Fruit fly (Drosophila melanogaster) Kc167 (cell line): Measurements from ENCODE around the gene CG4461.

Source experiments
- Sin3A ChIP-seq: fragments of >200 bp; optimal IDR thresholded peaks from 2 replicates; lab custom pipeline; 2018; ENCODE audit warnings: missing external identifiers
- h ChIP-seq: fragments of >200 bp; optimal IDR thresholded peaks from 3 replicates; lab custom pipeline; 2018; ENCODE audit warnings: missing external identifiers
- insv ChIP-seq: fragments of >200 bp; optimal IDR thresholded peaks from 3 replicates; lab custom pipeline; 2018; ENCODE audit warnings: missing external identifiers
- psq ChIP-seq: fragments of >200 bp; optimal IDR thresholded peaks from 2 replicates; lab custom pipeline; 2017; ENCODE audit warnings: missing external identifiers

- TF ChIP-seq h (lab: Kevin White, UChicago): no peak
- no peak for TF ChIP-seq insv (lab: Kevin White, UChicago)
- no peak for TF ChIP-seq psq (lab: Kevin White, UChicago)
- TF ChIP-seq Sin3A: no peak
These were observed 25.9 kb upstream of the CG4461 start, which contains the start of gene PGRP-LF for dm6 chr3L:9349314-9349733.
